Worm (Caenorhabditis elegans) whole organism, mixed stage, embryonic: ENCODE measurements around the gene pqn-36.

ENCODE experiments used
- M03D4.4 ChIP-seq: sonication (generic microtip); optimal IDR thresholded peaks from 2 replicates; lab custom pipeline; 2017; ENCODE audit warnings: mild to moderate bottlenecking, missing genetic modification characterization, missing compliant biosample characterization
- bed-3 ChIP-seq: fragments of 200-800 bp; sonication (Bioruptor generic); optimal IDR thresholded peaks from 3 replicates; lab custom pipeline; 2018; ENCODE audit warnings: mild to moderate bottlenecking, missing genetic modification characterization, moderate library complexity, missing compliant biosample characterization
- blmp-1 ChIP-seq: fragments of 150-350 bp; optimal IDR thresholded peaks from 2 replicates; lab custom pipeline; 2014; ENCODE audit warnings: missing biosample characterization, missing genetic modification characterization
- ceh-39 ChIP-seq: fragments of 150-350 bp; optimal IDR thresholded peaks from 2 replicates; lab custom pipeline; 2014; ENCODE audit warnings: missing biosample characterization, missing genetic modification characterization
- ces-1 ChIP-seq: fragments of 150-350 bp; optimal IDR thresholded peaks from 2 replicates; lab custom pipeline; 2014; ENCODE audit warnings: missing biosample characterization, missing genetic modification reagents, missing genetic modification characterization
- cnd-1 ChIP-seq: fragments of 200-800 bp; sonication (Bioruptor generic); optimal IDR thresholded peaks from 2 replicates; lab custom pipeline; 2018; ENCODE audit warnings: mild to moderate bottlenecking, missing genetic modification characterization, missing compliant biosample characterization
- elt-1 ChIP-seq: sonication (generic microtip); optimal IDR thresholded peaks from 2 replicates; lab custom pipeline; 2017; ENCODE audit warnings: missing genetic modification characterization, mild to moderate bottlenecking, missing compliant biosample characterization, antibody characterized with exemption, moderate library complexity, borderline replicate concordance; ENCODE audit not compliant: insufficient read depth
- elt-3 ChIP-seq: fragments of 150-350 bp; optimal IDR thresholded peaks from 2 replicates; lab custom pipeline; 2014; ENCODE audit warnings: missing biosample characterization, missing genetic modification characterization
- ham-2 ChIP-seq: fragments of 200-800 bp; sonication (Bioruptor generic); optimal IDR thresholded peaks from 2 replicates; lab custom pipeline; 2018; ENCODE audit warnings: mild to moderate bottlenecking, missing genetic modification characterization, missing compliant biosample characterization
- hlh-1 ChIP-seq: fragments of 150-350 bp; optimal IDR thresholded peaks from 2 replicates; lab custom pipeline; 2014; ENCODE audit warnings: missing biosample characterization, missing genetic modification reagents, missing genetic modification characterization
- lin-13 ChIP-seq: fragments of 150-350 bp; optimal IDR thresholded peaks from 2 replicates; lab custom pipeline; 2014; ENCODE audit warnings: missing biosample characterization, missing genetic modification characterization
- lin-32 ChIP-seq: fragments of 200-800 bp; sonication (Bioruptor generic); optimal IDR thresholded peaks from 2 replicates; lab custom pipeline; 2018; ENCODE audit warnings: mild to moderate bottlenecking, missing genetic modification characterization, missing compliant biosample characterization
- lsy-2 ChIP-seq: fragments of 150-350 bp; optimal IDR thresholded peaks from 2 replicates; lab custom pipeline; 2014; ENCODE audit warnings: missing biosample characterization, missing genetic modification characterization
- mab-5 ChIP-seq: fragments of 150-350 bp; optimal IDR thresholded peaks from 2 replicates; lab custom pipeline; 2014; ENCODE audit warnings: missing biosample characterization, missing genetic modification characterization
- mep-1 ChIP-seq: fragments of 150-350 bp; optimal IDR thresholded peaks from 2 replicates; lab custom pipeline; 2017; ENCODE audit warnings: missing biosample characterization, missing genetic modification reagents, missing genetic modification characterization, inconsistent platforms
- mls-2 ChIP-seq: sonication (generic microtip); optimal IDR thresholded peaks from 2 replicates; lab custom pipeline; 2016; ENCODE audit warnings: mild to moderate bottlenecking, missing genetic modification characterization, moderate library complexity, missing compliant biosample characterization
- nhr-12 ChIP-seq: fragments of 150-350 bp; optimal IDR thresholded peaks from 2 replicates; lab custom pipeline; 2014; ENCODE audit warnings: missing biosample characterization, missing genetic modification characterization
- nhr-2 ChIP-seq: fragments of 150-350 bp; optimal IDR thresholded peaks from 2 replicates; lab custom pipeline; 2014; ENCODE audit warnings: missing biosample characterization, missing genetic modification characterization
- nhr-237 ChIP-seq: fragments of 150-350 bp; optimal IDR thresholded peaks from 2 replicates; lab custom pipeline; 2014; ENCODE audit warnings: missing biosample characterization, missing genetic modification characterization
- nhr-28 ChIP-seq: fragments of 150-350 bp; optimal IDR thresholded peaks from 2 replicates; lab custom pipeline; 2014; ENCODE audit warnings: missing biosample characterization, missing genetic modification characterization
- nhr-76 ChIP-seq: sonication (generic microtip); optimal IDR thresholded peaks from 2 replicates; lab custom pipeline; 2017; ENCODE audit warnings: missing biosample characterization, missing genetic modification characterization
- pha-4 ChIP-seq: fragments of 150-350 bp; optimal IDR thresholded peaks from 2 replicates; lab custom pipeline; 2018; ENCODE audit warnings: missing biosample characterization, missing genetic modification reagents, missing genetic modification characterization
- sem-2 ChIP-seq: fragments of 200-800 bp; sonication (Bioruptor generic); optimal IDR thresholded peaks from 2 replicates; lab custom pipeline; 2018; ENCODE audit warnings: mild to moderate bottlenecking, missing genetic modification characterization, missing compliant biosample characterization
- snpc-4 ChIP-seq: fragments of 150-350 bp; optimal IDR thresholded peaks from 2 replicates; lab custom pipeline; 2014; ENCODE audit warnings: missing biosample characterization, missing genetic modification characterization
- sptf-1 ChIP-seq: sonication (generic microtip); optimal IDR thresholded peaks from 2 replicates; lab custom pipeline; 2017; ENCODE audit warnings: mild to moderate bottlenecking, missing genetic modification characterization, moderate library complexity, missing compliant biosample characterization
- tbx-8 ChIP-seq: fragments of 200-800 bp; sonication (Bioruptor generic); optimal IDR thresholded peaks from 2 replicates; lab custom pipeline; 2018; ENCODE audit warnings: mild to moderate bottlenecking, missing genetic modification characterization, moderate library complexity, missing compliant biosample characterization
- unc-39 ChIP-seq: fragments of 150-350 bp; optimal IDR thresholded peaks from 2 replicates; lab custom pipeline; 2014; ENCODE audit warnings: missing biosample characterization, missing genetic modification characterization
- unc-62 ChIP-seq: fragments of 150-350 bp; optimal IDR thresholded peaks from 2 replicates; lab custom pipeline; 2014; ENCODE audit warnings: missing biosample characterization, missing genetic modification reagents, missing genetic modification characterization
- zip-8 ChIP-seq: fragments of 150-350 bp; optimal IDR thresholded peaks from 2 replicates; lab custom pipeline; 2014; ENCODE audit warnings: missing biosample characterization, missing genetic modification characterization

The pqn-36 gene

ce11 chrX:15433487-15433886, 18.2 kb upstream of the pqn-36 start, which contains the start of gene flp-32:
TSS of gene flp-32 (plus strand) at chrX:15433787.
- TF ChIP-seq sptf-1 (tag; lab: Kevin White, UChicago) (no peak), unc-39 (tag; lab: Kevin White, UChicago) (no peak)
- TF ChIP-seq, all 35 proteins: peak for 0

- TF ChIP-seq mls-2 (tag; lab: Kevin White, UChicago) (no peak), bed-3 (no peak), ceh-39 (tag; lab: Kevin White, UChicago) (no peak), nhr-28 (no peak), hlh-1 (tag; lab: Kevin White, UChicago) (no peak), ham-2 (GFP tag; lab: Kevin White, UChicago) (no peak), ces-1 (peak; percentile 66), lin-32 (GFP tag; lab: Kevin White, UChicago) (no peak)
- TF ChIP-seq, all 35 proteins: peak for 1
These were observed 15.7 kb upstream of the pqn-36 start, which contains the start of gene blos-8 for ce11 chrX:15430983-15431382. TSS of gene blos-8 (minus strand) at chrX:15431198.

- TF ChIP-seq lin-13 (tag; lab: Kevin White, UChicago) (no peak), elt-1 (no peak), mab-5 (tag; lab: Kevin White, UChicago) (no peak), nhr-12 (tag; lab: Kevin White, UChicago) (no peak), hlh-1 (tag; lab: Kevin White, UChicago) (no peak), lin-32 (GFP tag; lab: Kevin White, UChicago) (no peak), sem-2 (no peak), blmp-1 (tag; lab: Kevin White, UChicago) (peak; percentile 20)
These were observed 12.6 kb upstream of the pqn-36 start, which contains the start of gene nas-13 for ce11 chrX:15427931-15428330. TSS of gene nas-13 (minus strand) at chrX:15428253.

- no peak for TF ChIP-seq nhr-12 (tag; lab: Kevin White, UChicago)
- TF ChIP-seq sptf-1 (tag; lab: Kevin White, UChicago) = no peak
- TF ChIP-seq lin-32 (GFP tag; lab: Kevin White, UChicago) = no peak
- TF ChIP-seq ces-1 = no peak
- no peak for TF ChIP-seq nhr-237 (tag; lab: Kevin White, UChicago)
- TF ChIP-seq unc-62 (GFP tag; lab: Kevin White, UChicago) = no peak
- TF ChIP-seq nhr-28 = no peak
- TF ChIP-seq nhr-2 (tag; lab: Kevin White, UChicago) = no peak
- TF ChIP-seq hlh-1 (tag; lab: Kevin White, UChicago) = no peak
- TF ChIP-seq pha-4 = no peak
- no peak for TF ChIP-seq mls-2 (tag; lab: Kevin White, UChicago)
- TF ChIP-seq elt-3 = no peak
- TF ChIP-seq elt-1 = no peak
- TF ChIP-seq mab-5 (tag; lab: Kevin White, UChicago) = no peak
- TF ChIP-seq M03D4.4 (tag; lab: Kevin White, UChicago) = no peak
- TF ChIP-seq lsy-2 (tag; lab: Kevin White, UChicago) = no peak
- no peak for TF ChIP-seq cnd-1 (tag; lab: Kevin White, UChicago)
- TF ChIP-seq nhr-76 (tag; lab: Kevin White, UChicago) = no peak
- TF ChIP-seq, all 35 proteins: peak for 0
These were observed 8.6 kb upstream of the pqn-36 start for ce11 chrX:15423708-15424423.

- TF ChIP-seq lsy-2 (tag; lab: Kevin White, UChicago) = no peak
- no peak for TF ChIP-seq mab-5 (tag; lab: Kevin White, UChicago)
- no peak for TF ChIP-seq nhr-2 (tag; lab: Kevin White, UChicago)
- no peak for TF ChIP-seq zip-8 (tag; lab: Kevin White, UChicago)
- TF ChIP-seq lin-32 (GFP tag; lab: Kevin White, UChicago) = no peak
- no peak for TF ChIP-seq hlh-1 (tag; lab: Kevin White, UChicago)
- no peak for TF ChIP-seq blmp-1 (tag; lab: Kevin White, UChicago)
- no peak for TF ChIP-seq M03D4.4 (tag; lab: Kevin White, UChicago)
- no peak for TF ChIP-seq unc-62 (GFP tag; lab: Kevin White, UChicago)
- TF ChIP-seq nhr-237 (tag; lab: Kevin White, UChicago) = no peak
- TF ChIP-seq ceh-39 (tag; lab: Kevin White, UChicago) = no peak
- no peak for TF ChIP-seq mep-1
- no peak for TF ChIP-seq mls-2 (tag; lab: Kevin White, UChicago)
- TF ChIP-seq ces-1 = no peak
- TF ChIP-seq sem-2 = no peak
- TF ChIP-seq tbx-8 = no peak
- TF ChIP-seq snpc-4 = no peak
These were observed 5.4 kb upstream of the pqn-36 start, which contains the start of gene F39D8.3 for ce11 chrX:15420671-15421070. TSS of gene F39D8.3 (plus strand) at chrX:15420971.
